Fruit fly (Drosophila melanogaster) whole organism, embryonic: ENCODE measurements around the gene SppL.
A peak's percentile ranks its signal among the peaks of the same experiment; 100 is the strongest.

ENCODE experiments used
- CG10321 ChIP-seq: fragments of 200-800 bp; sonication (Bioruptor generic); IDR thresholded peaks from 2 replicates; pipeline ENCODE4 v1.3.6; 2022; ENCODE audit warnings: missing biosample characterization, missing genetic modification characterization
- CG10462 ChIP-seq: fragments of 200-800 bp; sonication (Bioruptor generic); optimal IDR thresholded peaks from 2 replicates; lab custom pipeline; 2016; ENCODE audit warnings: missing biosample characterization, missing genetic modification characterization
- CG12391 ChIP-seq: fragments of 200-800 bp; sonication (Bioruptor generic); optimal IDR thresholded peaks from 3 replicates; lab custom pipeline; 2018; ENCODE audit warnings: missing biosample characterization, mild to moderate bottlenecking, missing genetic modification characterization, moderate library complexity
- CG12659 ChIP-seq: fragments of 200-800 bp; sonication (Bioruptor generic); optimal IDR thresholded peaks from 3 replicates; lab custom pipeline; 2017; ENCODE audit warnings: mild to moderate bottlenecking, missing biosample characterization, missing genetic modification reagents, missing genetic modification characterization
- CG12942 ChIP-seq: fragments of 200-800 bp; sonication (Bioruptor generic); optimal IDR thresholded peaks from 3 replicates; lab custom pipeline; 2016; ENCODE audit warnings: missing biosample characterization, missing genetic modification characterization
- CG15011 ChIP-seq: fragments of 200-800 bp; sonication (Bioruptor generic); optimal IDR thresholded peaks from 3 replicates; lab custom pipeline; 2018; ENCODE audit warnings: missing biosample characterization, mild to moderate bottlenecking, missing genetic modification characterization
- CG15514 ChIP-seq: fragments of 200-800 bp; sonication (Bioruptor generic); optimal IDR thresholded peaks from 3 replicates; lab custom pipeline; 2017; ENCODE audit warnings: missing biosample characterization, missing genetic modification characterization, mild to moderate bottlenecking, moderate library complexity, missing genetic modification reagents
- CG16813 ChIP-seq: fragments of 200-800 bp; sonication (Bioruptor generic); IDR thresholded peaks from 3 replicates; pipeline ENCODE4 v1.3.6; 2022; ENCODE audit warnings: missing biosample characterization, missing genetic modification characterization; ENCODE audit not compliant: partially characterized antibody
- CG18262 ChIP-seq: fragments of 200-800 bp; optimal IDR thresholded peaks from 3 replicates; lab custom pipeline; 2019; ENCODE audit warnings: missing biosample characterization, mild to moderate bottlenecking, missing genetic modification characterization, moderate library complexity
- CG2875 ChIP-seq: fragments of 200-800 bp; sonication (Bioruptor generic); optimal IDR thresholded peaks from 2 replicates; lab custom pipeline; 2017; ENCODE audit warnings: missing biosample characterization, mild to moderate bottlenecking, missing genetic modification characterization, missing genetic modification reagents
- CG30403 ChIP-seq: fragments of 200-800 bp; sonication (Bioruptor generic); optimal IDR thresholded peaks from 3 replicates; lab custom pipeline; 2016; ENCODE audit warnings: missing biosample characterization, missing genetic modification characterization
- CG31365 ChIP-seq: fragments of 200-800 bp; sonication (Bioruptor generic); optimal IDR thresholded peaks from 2 replicates; lab custom pipeline; 2018; ENCODE audit warnings: missing biosample characterization, mild to moderate bottlenecking, missing genetic modification characterization
- CG33213 ChIP-seq: fragments of 200-800 bp; sonication (Bioruptor generic); optimal IDR thresholded peaks from 3 replicates; lab custom pipeline; 2016; ENCODE audit warnings: missing biosample characterization, missing genetic modification characterization
- CG3407 ChIP-seq: fragments of 200-800 bp; sonication (Bioruptor generic); optimal IDR thresholded peaks from 2 replicates; lab custom pipeline; 2018; ENCODE audit warnings: missing biosample characterization, mild to moderate bottlenecking, missing genetic modification characterization
- CG4328 ChIP-seq: fragments of 200-800 bp; sonication (Bioruptor generic); optimal IDR thresholded peaks from 3 replicates; lab custom pipeline; 2017; ENCODE audit warnings: missing biosample characterization, missing genetic modification reagents, missing genetic modification characterization
- CG4707 ChIP-seq: fragments of 200-800 bp; sonication (Bioruptor generic); optimal IDR thresholded peaks from 2 replicates; lab custom pipeline; 2018; ENCODE audit warnings: missing biosample characterization, mild to moderate bottlenecking, missing genetic modification characterization, moderate library complexity
- CG4820 ChIP-seq: fragments of 200-800 bp; sonication (Bioruptor generic); optimal IDR thresholded peaks from 3 replicates; lab custom pipeline; 2016; ENCODE audit warnings: missing biosample characterization, missing genetic modification characterization
- CG6175 ChIP-seq: fragments of 200-800 bp; sonication (Bioruptor generic); IDR thresholded peaks from 3 replicates; pipeline ENCODE4 v1.3.6; 2022; ENCODE audit warnings: missing biosample characterization, missing genetic modification characterization
- CG6813 ChIP-seq: fragments of 200-800 bp; sonication (Bioruptor generic); optimal IDR thresholded peaks from 2 replicates; lab custom pipeline; 2017; ENCODE audit warnings: missing biosample characterization, missing genetic modification characterization, mild to moderate bottlenecking, moderate library complexity, missing genetic modification reagents
- CG6854 ChIP-seq: fragments of 200-800 bp; sonication (Bioruptor generic); optimal IDR thresholded peaks from 3 replicates; lab custom pipeline; 2017; ENCODE audit warnings: missing biosample characterization, mild to moderate bottlenecking, missing genetic modification characterization
- CG7357 ChIP-seq: fragments of 200-800 bp; sonication (Bioruptor generic); IDR thresholded peaks from 3 replicates; pipeline ENCODE4 v1.3.6; 2022; ENCODE audit warnings: missing biosample characterization, missing genetic modification characterization
- CTCF ChIP-seq: fragments of 200-800 bp; sonication (Bioruptor generic); optimal IDR thresholded peaks from 2 replicates; lab custom pipeline; 2017; ENCODE audit warnings: missing biosample characterization, mild to moderate bottlenecking, missing genetic modification characterization, moderate library complexity
- Ets97D ChIP-seq: fragments of 200-800 bp; sonication (Bioruptor generic); optimal IDR thresholded peaks from 3 replicates; lab custom pipeline; 2016; ENCODE audit warnings: missing biosample characterization, missing genetic modification characterization
- Fer3 ChIP-seq: fragments of 200-800 bp; sonication (Bioruptor generic); optimal IDR thresholded peaks from 2 replicates; lab custom pipeline; 2018; ENCODE audit warnings: missing biosample characterization, mild to moderate bottlenecking, missing genetic modification characterization, moderate library complexity
- H2.0 ChIP-seq: fragments of 200-800 bp; sonication (Bioruptor generic); IDR thresholded peaks from 2 replicates; pipeline ENCODE4 v1.3.6; 2022; ENCODE audit warnings: missing biosample characterization, missing genetic modification characterization
- Hr39 ChIP-seq: fragments of >200 bp; optimal IDR thresholded peaks from 2 replicates; lab custom pipeline; 2017
- MBD-R2 ChIP-seq: fragments of 200-800 bp; sonication (Bioruptor generic); IDR thresholded peaks from 2 replicates; pipeline ENCODE4 v1.3.6; 2022; ENCODE audit warnings: missing biosample characterization, missing genetic modification characterization
- Mes4 ChIP-seq: fragments of 200-800 bp; sonication (Bioruptor generic); optimal IDR thresholded peaks from 2 replicates; lab custom pipeline; 2016; ENCODE audit warnings: missing biosample characterization, missing genetic modification characterization
- Neu2 ChIP-seq: fragments of 200-800 bp; sonication (Bioruptor generic); optimal IDR thresholded peaks from 3 replicates; lab custom pipeline; 2016; ENCODE audit warnings: missing biosample characterization, missing genetic modification characterization, borderline replicate concordance
- Six4 ChIP-seq: fragments of 200-800 bp; sonication (Bioruptor generic); optimal IDR thresholded peaks from 2 replicates; lab custom pipeline; 2016; ENCODE audit warnings: missing biosample characterization, missing genetic modification characterization
- abd-A ChIP-seq: fragments of 200-800 bp; sonication (Bioruptor generic); optimal IDR thresholded peaks from 3 replicates; lab custom pipeline; 2019; ENCODE audit warnings: missing biosample characterization, mild to moderate bottlenecking, missing genetic modification characterization, moderate library complexity
- ase ChIP-seq: fragments of 200-800 bp; sonication (Bioruptor generic); IDR thresholded peaks from 3 replicates; pipeline ENCODE4 v1.3.6; 2022; ENCODE audit warnings: missing biosample characterization, missing genetic modification characterization
- chm ChIP-seq: fragments of 200-800 bp; sonication (Bioruptor generic); IDR thresholded peaks from 2 replicates; pipeline ENCODE4 v1.3.6; 2022; ENCODE audit warnings: missing biosample characterization, missing genetic modification characterization
- croc ChIP-seq: fragments of 200-800 bp; sonication (Bioruptor generic); conservative IDR thresholded peaks from 3 replicates; pipeline ENCODE4 v1.3.6; 2022; ENCODE audit warnings: missing biosample characterization, missing genetic modification characterization
- dmrt11E ChIP-seq: fragments of 200-800 bp; sonication (Bioruptor generic); optimal IDR thresholded peaks from 3 replicates; lab custom pipeline; 2018; ENCODE audit warnings: missing biosample characterization, mild to moderate bottlenecking, missing genetic modification characterization, moderate library complexity
- dmrt99B ChIP-seq: fragments of 200-800 bp; sonication (Bioruptor generic); optimal IDR thresholded peaks from 2 replicates; lab custom pipeline; 2018; ENCODE audit warnings: missing biosample characterization, mild to moderate bottlenecking, missing genetic modification characterization, moderate library complexity
- dysf ChIP-seq: fragments of 200-800 bp; sonication (Bioruptor generic); IDR thresholded peaks from 3 replicates; pipeline ENCODE4 v1.3.6; 2022; ENCODE audit warnings: missing biosample characterization, missing genetic modification characterization
- insv ChIP-seq, 2 experiments: fragments of 200-800 bp; sonication (Bioruptor generic); optimal IDR thresholded peaks; 3 replicates each; lab custom pipeline; 2016 to 2018; ENCODE audit warnings: missing biosample characterization in 2 of 2, missing genetic modification characterization in 2 of 2
- jing ChIP-seq: fragments of 200-800 bp; sonication (Bioruptor generic); optimal IDR thresholded peaks from 2 replicates; lab custom pipeline; 2018; ENCODE audit warnings: missing biosample characterization, mild to moderate bottlenecking, missing genetic modification characterization
- lmd ChIP-seq: fragments of 200-800 bp; sonication (Bioruptor generic); IDR thresholded peaks from 2 replicates; pipeline ENCODE4 v1.3.6; 2022; ENCODE audit warnings: missing biosample characterization, missing genetic modification characterization
- lola ChIP-seq, 3 experiments: fragments of >200 bp in 2 of 3; fragments of 200-800 bp in 1 of 3; sonication (Bioruptor generic) in 1 of 3; optimal IDR thresholded peaks; 2 replicates each; lab custom pipeline; 2017 to 2019; ENCODE audit warnings: missing biosample characterization in 3 of 3, missing genetic modification characterization in 3 of 3, mild to moderate bottlenecking in 1 of 3, moderate library complexity in 1 of 3
- nerfin-2 ChIP-seq: fragments of 200-800 bp; sonication (Bioruptor generic); IDR thresholded peaks from 2 replicates; pipeline ENCODE4 v1.3.6; 2022; ENCODE audit warnings: missing biosample characterization, missing genetic modification characterization; ENCODE audit not compliant: partially characterized antibody
- org-1 ChIP-seq: fragments of 200-800 bp; sonication (Bioruptor generic); optimal IDR thresholded peaks from 2 replicates; lab custom pipeline; 2017; ENCODE audit warnings: missing biosample characterization, missing genetic modification characterization
- otp ChIP-seq: fragments of 200-800 bp; sonication (Bioruptor generic); IDR thresholded peaks from 3 replicates; pipeline ENCODE4, ENCODE4 v1.3.6; 2022; ENCODE audit warnings: missing biosample characterization, missing genetic modification characterization
- run ChIP-seq: fragments of 200-800 bp; sonication (Bioruptor generic); optimal IDR thresholded peaks from 3 replicates; lab custom pipeline; 2018; ENCODE audit warnings: missing biosample characterization, mild to moderate bottlenecking, missing genetic modification characterization
- sob ChIP-seq: fragments of 200-800 bp; sonication (Bioruptor generic); IDR thresholded peaks from 2 replicates; pipeline ENCODE4 v1.3.6; 2022; ENCODE audit warnings: missing biosample characterization, missing genetic modification characterization
- tap ChIP-seq: fragments of 200-800 bp; optimal IDR thresholded peaks from 3 replicates; lab custom pipeline; 2019; ENCODE audit warnings: missing biosample characterization, mild to moderate bottlenecking, missing genetic modification characterization, moderate library complexity
- tio ChIP-seq: fragments of 200-800 bp; sonication (Bioruptor generic); optimal IDR thresholded peaks from 2 replicates; lab custom pipeline; 2017; ENCODE audit warnings: missing biosample characterization, missing genetic modification characterization, inconsistent platforms
- zen ChIP-seq: fragments of 200-800 bp; sonication (Bioruptor generic); optimal IDR thresholded peaks from 3 replicates; lab custom pipeline; 2018; ENCODE audit warnings: missing biosample characterization, mild to moderate bottlenecking, missing genetic modification characterization, moderate library complexity
- zfh2 ChIP-seq: fragments of 200-800 bp; sonication (Bioruptor generic); optimal IDR thresholded peaks from 2 replicates; lab custom pipeline; 2016; ENCODE audit warnings: missing biosample characterization, missing genetic modification characterization

Gene SppL

DNA sequence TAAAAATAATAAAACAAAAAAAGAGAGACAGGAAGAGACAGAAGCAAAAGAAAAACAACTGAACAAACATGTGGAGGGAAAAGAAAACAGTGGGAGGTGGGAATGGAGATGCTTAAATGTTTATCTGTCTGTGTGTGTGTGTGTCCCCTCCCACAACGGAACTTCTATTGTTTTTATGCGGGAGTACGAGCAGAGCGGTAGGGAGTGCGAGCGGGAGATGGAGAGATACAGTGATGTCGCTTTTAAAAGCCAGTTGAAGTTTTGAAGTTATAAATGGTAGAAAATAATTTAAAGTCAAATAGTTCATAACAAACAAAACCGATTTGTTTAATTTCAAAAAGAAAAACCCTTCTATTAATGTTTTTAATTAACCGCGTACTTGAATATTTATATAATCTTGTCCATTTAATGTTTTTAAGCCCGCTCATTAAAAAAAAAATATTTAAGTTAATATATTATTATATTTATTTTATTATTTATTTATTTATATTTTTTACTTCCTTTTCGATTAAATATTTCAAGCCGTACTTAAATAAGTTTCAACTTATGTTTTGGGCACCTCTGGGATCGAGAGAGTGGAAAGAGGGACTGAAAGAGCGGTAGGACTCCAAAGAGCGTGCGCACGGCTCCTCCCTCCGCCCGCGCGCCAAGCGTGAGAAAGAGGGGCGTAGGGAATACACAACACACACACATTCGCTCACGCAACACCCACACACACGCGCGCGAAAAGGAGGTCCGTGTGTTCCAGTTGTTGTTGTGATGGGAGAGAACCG lies 1.4 kb upstream of the SppL start (continued):
- TF ChIP-seq CG7357 (no peak), CG6854 (GFP tag; lab: Kevin White, UChicago) (peak; percentile 51), CG4820 (GFP tag; lab: Kevin White, UChicago) (peak; percentile 22), dmrt99B (peak; percentile 62), otp (GFP tag; lab: Robert Waterston, UW) (no peak; the same call in 2 of the 3 replicates), nerfin-2 (GFP tag; lab: Robert Waterston, UW) (no peak), org-1 (GFP tag; lab: Kevin White, UChicago) (peak; percentile 23), chm (GFP tag; lab: Robert Waterston, UW) (peak; percentile 56; the same call in 1 of the 2 replicates), CG15011 (GFP tag; lab: Kevin White, UChicago) (no peak), ase (GFP tag; lab: Robert Waterston, UW) (no peak), dysf (peak; percentile 49; the same call in 1 of the 3 replicates), CG3407 (GFP tag; lab: Kevin White, UChicago) (peak; percentile 8), CG12391 (tag; lab: Kevin White, UChicago) (peak; percentile 72), CG12659 (peak; percentile 18), run (tag; lab: Kevin White, UChicago) (no peak), H2.0 (GFP tag; lab: Robert Waterston, UW) (no peak), Ets97D (no peak), Fer3 (tag; lab: Kevin White, UChicago) (peak; percentile 32), CTCF (GFP tag; lab: Kevin White, UChicago) (no peak), CG12942 (GFP tag; lab: Kevin White, UChicago) (no peak), tap (tag; lab: Kevin White, UChicago) (peak; percentile 45), CG10462 (GFP tag; lab: Kevin White, UChicago) (no peak), Neu2 (GFP tag; lab: Kevin White, UChicago) (no peak), CG15514 (GFP tag; lab: Kevin White, UChicago) (peak; percentile 10), CG30403 (peak; percentile 37), CG18262 (peak; percentile 82), CG33213 (no peak), dmrt11E (tag; lab: Kevin White, UChicago) (peak; percentile 77), CG4707 (GFP tag; lab: Kevin White, UChicago) (no peak), lola (GFP tag; optimal IDR thresholded peaks at IDR 0.05; lab: Kevin White, UChicago) (peak in 1 of 3 experiments; percentile 74), croc (GFP tag; lab: Robert Waterston, UW) (no peak; the same call in 2 of the 3 replicates), Mes4 (GFP tag; lab: Kevin White, UChicago) (no peak), CG4328 (GFP tag; lab: Kevin White, UChicago) (no peak), insv (GFP tag; optimal IDR thresholded peaks at IDR 0.05; lab: Kevin White, UChicago) (no peak), sob (GFP tag; lab: Robert Waterston, UW) (0 out of 2 replicates have a peak, but pooled peaks have one; percentile 29), Six4 (no peak), CG2875 (no peak), CG10321 (GFP tag; lab: Robert Waterston, UW) (no peak), tio (no peak), MBD-R2 (GFP tag; lab: Robert Waterston, UW) (no peak), abd-A (peak; percentile 74), jing (GFP tag; lab: Kevin White, UChicago) (no peak), zen (no peak), Hr39 (lab: Kevin White, UChicago) (no peak), CG6813 (peak; percentile 44), lmd (no peak; the same call in 1 of the 2 replicates), CG6175 (GFP tag; lab: Robert Waterston, UW) (no peak), zfh2 (no peak), CG16813 (GFP tag; lab: Robert Waterston, UW) (no peak), CG31365 (tag; lab: Kevin White, UChicago) (no peak)
